Fruit fly (Drosophila melanogaster): Measurements from ENCODE around the gene CG9784.

CG9784 gene

DNA sequence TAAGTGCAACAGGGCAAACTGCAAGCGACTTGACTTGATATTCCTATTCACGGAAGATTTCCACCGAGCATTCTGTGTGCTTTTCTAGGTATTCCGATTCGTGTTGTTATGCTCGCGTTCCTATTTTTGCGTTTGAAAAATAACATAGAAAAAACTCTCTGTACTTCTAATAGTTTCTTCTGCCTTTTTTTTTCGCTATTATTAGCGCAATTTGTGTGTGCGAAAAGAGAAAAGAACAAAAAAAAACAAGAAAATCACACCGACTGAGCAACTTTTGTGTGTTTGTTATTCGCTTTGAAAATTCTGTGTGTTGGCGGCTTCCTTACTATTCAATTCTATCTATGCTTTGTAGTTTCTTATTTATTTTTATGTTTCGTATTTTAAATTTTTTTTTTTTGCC lies 15.3 kb downstream of the CG9784 start (continued):
- no peak for TF ChIP-seq ash1 (GFP tag; optimal IDR thresholded peaks at IDR 0.05)

- 0 out of 4 replicates have a peak, but pooled peaks have one; percentile 13 for TF ChIP-seq chinmo (GFP tag; IDR thresholded peaks at IDR 0.05; ENCODE audit: partially characterized antibody)
- TF ChIP-seq cato (GFP tag; optimal IDR thresholded peaks at IDR 0.05; ENCODE audit: borderline replicate concordance) = no peak
- TF ChIP-seq CG10366 (GFP tag; IDR thresholded peaks at IDR 0.05) = no peak
- TF ChIP-seq scrt (GFP tag; optimal IDR thresholded peaks at IDR 0.05) = peak; percentile 17
- peak; percentile 41 for TF ChIP-seq Med (GFP tag)
- no peak for TF ChIP-seq al (GFP tag; IDR thresholded peaks at IDR 0.05)
- peak; percentile 19 for TF ChIP-seq cg (GFP tag; optimal IDR thresholded peaks at IDR 0.05)
- peak; percentile 93 for TF ChIP-seq Adf1 (GFP tag; IDR thresholded peaks at IDR 0.05)
- TF ChIP-seq CG11085 (GFP tag; IDR thresholded peaks at IDR 0.05) = no peak
Observed at dm6 chrX:16582145-16582544, 16.9 kb downstream of the CG9784 start.

dm6 chrX:16581703-16582102 lies 17.3 kb downstream of the CG9784 start:
- TF ChIP-seq Abd-B (GFP tag; optimal IDR thresholded peaks at IDR 0.05) (no peak), zfh2 (GFP tag; optimal IDR thresholded peaks at IDR 0.05) (peak; percentile 39), sd (tag; optimal IDR thresholded peaks at IDR 0.05) (no peak), MTF-1 (GFP tag; optimal IDR thresholded peaks at IDR 0.05; ENCODE audit: borderline replicate concordance) (no peak), CG18476 (GFP tag; optimal IDR thresholded peaks at IDR 0.05) (no peak), ttk (GFP tag; IDR thresholded peaks at IDR 0.05) (no peak), slou (GFP tag; optimal IDR thresholded peaks at IDR 0.05) (no peak), CG11504 (tag; optimal IDR thresholded peaks at IDR 0.05) (peak; percentile 29), vvl (GFP tag; IDR thresholded peaks at IDR 0.05) (no peak), CG9215 (GFP tag; IDR thresholded peaks at IDR 0.05) (no peak), CG30431 (GFP tag; optimal IDR thresholded peaks at IDR 0.05) (no peak), wor (GFP tag; IDR thresholded peaks at IDR 0.05) (no peak), Fer2 (tag; optimal IDR thresholded peaks at IDR 0.05) (no peak), hkb (optimal IDR thresholded peaks at IDR 0.05) (no peak), hkb (GFP tag; IDR thresholded peaks at IDR 0.05) (no peak), CG10462 (GFP tag; optimal IDR thresholded peaks at IDR 0.05) (no peak), croc (GFP tag; conservative IDR thresholded peaks at IDR 0.05) (no peak), Optix (GFP tag; IDR thresholded peaks at IDR 0.05) (no peak), CG17829 (tag; optimal IDR thresholded peaks at IDR 0.05) (no peak), abd-A (tag; optimal IDR thresholded peaks at IDR 0.05) (no peak), Max (GFP tag; optimal IDR thresholded peaks at IDR 0.05) (no peak), CG9609 (GFP tag; optimal IDR thresholded peaks at IDR 0.05) (no peak), lab (GFP tag; optimal IDR thresholded peaks at IDR 0.05) (peak; percentile 31), PHDP (tag; optimal IDR thresholded peaks at IDR 0.05) (no peak), CG6683 (GFP tag; optimal IDR thresholded peaks at IDR 0.05) (no peak), NfI (GFP tag; optimal IDR thresholded peaks at IDR 0.05) (no peak), CG6689 (GFP tag; IDR thresholded peaks at IDR 0.05) (no peak), CTCF (GFP tag; optimal IDR thresholded peaks at IDR 0.05) (no peak), E2f1 (GFP tag; IDR thresholded peaks at IDR 0.05) (no peak), hth (optimal IDR thresholded peaks at IDR 0.05) (no peak), CG12942 (GFP tag; optimal IDR thresholded peaks at IDR 0.05) (no peak), CG17361 (GFP tag; IDR thresholded peaks at IDR 0.05) (0 out of 3 replicates have a peak, but pooled peaks have one; percentile 15), CG9727 (GFP tag; optimal IDR thresholded peaks at IDR 0.05) (no peak), knrl (GFP tag; IDR thresholded peaks at IDR 0.05; ENCODE audit: partially characterized antibody) (no peak), emc (GFP tag; optimal IDR thresholded peaks at IDR 0.05) (no peak), CG14050 (GFP tag; IDR thresholded peaks at IDR 0.05) (no peak), Xrp1 (GFP tag; IDR thresholded peaks at IDR 0.05) (no peak), row (GFP tag; IDR thresholded peaks at IDR 0.05) (peak; percentile 44; the same call in 2 of the 3 replicates), CG12236 (GFP tag; optimal IDR thresholded peaks at IDR 0.05) (no peak), CG34224 (GFP tag; IDR thresholded peaks at IDR 0.05; ENCODE audit: partially characterized antibody) (no peak), scrt (GFP tag; optimal IDR thresholded peaks at IDR 0.05) (peak; percentile 4)
